Fruit fly (Drosophila melanogaster) whole organism, larva: Measurements from ENCODE around the gene Fic.
A peak's percentile ranks its signal among the peaks of the same experiment; 100 is the strongest.

ENCODE experiments used
- noc ChIP-seq: fragments of 200-800 bp; sonication (Bioruptor generic); optimal IDR thresholded peaks from 3 replicates; lab custom pipeline; 2019; ENCODE audit warnings: missing biosample characterization, mild to moderate bottlenecking, missing genetic modification characterization, moderate library complexity

Gene Fic

DNA sequence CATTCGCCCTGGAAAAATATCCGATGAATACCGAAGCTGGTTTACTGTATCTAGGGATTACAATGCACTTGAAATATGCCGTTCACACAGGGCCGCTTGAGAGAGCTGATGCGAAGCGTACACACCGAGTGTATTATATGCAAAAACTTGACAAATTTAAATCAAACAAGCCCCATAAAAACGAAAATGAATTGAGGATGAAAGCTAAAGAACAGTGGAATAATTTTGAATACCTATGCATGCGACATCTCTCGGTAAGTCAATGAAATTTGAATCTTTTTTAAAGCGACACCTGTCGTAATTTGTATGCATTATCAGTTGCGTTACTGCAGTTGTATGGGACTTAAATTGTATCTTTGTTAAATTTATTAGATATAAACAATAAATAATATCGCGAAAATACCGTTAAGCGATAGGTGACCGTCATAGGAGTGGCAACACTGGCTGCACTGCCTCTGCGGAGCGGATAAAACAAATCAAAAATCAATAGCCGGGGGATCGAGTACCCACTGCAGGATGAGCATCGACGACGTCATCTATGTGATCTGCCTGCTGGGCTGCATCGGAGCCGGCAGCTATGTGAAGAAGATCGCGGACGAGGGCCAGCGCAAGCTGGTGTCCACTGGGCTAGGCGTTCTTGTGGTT is 31.9 kb downstream of the Fic start, which contains the start of gene frj:
TSS of gene frj (plus strand) at position 98 of the 645 bp plus-strand sequence.
- no peak for TF ChIP-seq noc

dm6 chr2L:6457583-6457982 is 33.4 kb downstream of the Fic start:
- TF ChIP-seq noc: no peak

DNA sequence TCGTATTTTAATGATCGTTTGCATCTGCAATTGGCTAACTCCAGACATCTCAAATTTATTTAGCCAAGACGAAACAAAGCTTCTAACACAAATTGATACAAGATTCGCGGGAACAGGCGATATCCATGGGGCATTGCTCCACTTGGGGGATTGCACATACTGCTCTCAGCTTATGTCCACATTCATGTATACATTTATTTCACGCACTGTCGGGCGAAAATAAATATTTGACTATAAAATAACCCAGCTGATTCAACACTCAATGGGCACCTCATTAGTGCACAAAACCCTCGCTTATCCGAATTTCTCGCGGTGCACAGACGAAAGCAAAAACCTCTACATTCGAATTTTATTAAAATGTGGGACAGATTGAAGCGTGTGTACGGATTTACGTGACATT is 37.4 kb downstream of the Fic start:
- peak; percentile 38 for TF ChIP-seq noc

dm6 chr2L:6462259-6462658 is 38.1 kb downstream of the Fic start:
- no peak for TF ChIP-seq noc

DNA sequence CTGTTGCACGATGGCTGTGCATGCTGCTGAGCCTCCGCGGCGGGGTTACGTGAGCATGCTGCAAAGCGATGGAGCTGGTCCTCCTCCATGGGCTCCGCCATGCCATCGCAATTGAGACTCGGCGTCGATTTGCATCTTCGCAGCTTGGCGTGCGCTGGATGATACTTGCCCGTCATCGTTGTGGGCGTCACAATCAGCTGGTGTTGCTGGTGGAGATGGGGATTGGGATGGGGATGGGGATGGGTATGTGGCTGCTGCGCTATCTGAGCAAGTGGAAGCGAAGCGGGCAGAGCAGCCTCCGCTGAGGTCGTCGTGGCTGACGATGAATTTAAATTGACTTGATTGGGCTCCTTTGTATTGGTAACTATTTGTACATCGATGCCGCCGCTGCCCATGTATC is 39.3 kb downstream of the Fic start:
- no peak for TF ChIP-seq noc

DNA sequence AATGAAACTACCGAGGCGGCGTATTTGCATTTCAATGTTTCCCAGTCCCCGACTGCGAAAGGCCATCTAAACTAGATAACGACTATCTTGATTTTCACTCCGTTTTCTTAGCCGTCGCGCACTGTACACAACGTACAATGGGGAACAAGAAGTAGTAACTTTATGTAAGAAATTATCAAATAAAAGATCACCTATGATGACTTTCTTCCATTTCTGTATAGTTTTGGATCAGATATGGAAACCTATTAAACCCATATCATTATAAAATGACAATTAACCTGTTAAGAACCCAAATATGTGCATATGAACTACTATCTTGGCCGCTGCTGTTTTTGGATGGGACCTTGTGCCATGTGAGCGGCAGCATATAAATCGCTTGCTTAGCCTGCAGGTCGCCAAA is 40.1 kb downstream of the Fic start:
- TF ChIP-seq noc: no peak

DNA sequence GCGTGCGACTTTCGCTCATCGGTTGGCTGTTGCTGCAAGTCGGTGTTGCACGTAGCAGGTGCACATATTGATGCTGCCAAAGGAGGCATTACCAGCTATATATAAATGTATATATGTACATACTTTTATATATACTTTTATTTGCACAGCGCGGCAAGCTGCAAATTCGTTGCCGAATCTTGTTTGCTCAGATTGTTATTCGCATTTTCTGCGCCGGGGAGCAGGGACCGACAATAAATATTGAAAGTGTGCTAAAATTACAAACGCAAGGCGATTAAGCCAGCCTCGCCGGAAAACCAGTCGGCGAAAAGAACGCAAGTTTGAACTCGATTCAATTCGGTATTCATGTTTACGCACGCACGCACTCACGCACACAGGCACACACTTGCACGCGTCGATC is 40.6 kb downstream of the Fic start:
- TF ChIP-seq noc: no peak

DNA sequence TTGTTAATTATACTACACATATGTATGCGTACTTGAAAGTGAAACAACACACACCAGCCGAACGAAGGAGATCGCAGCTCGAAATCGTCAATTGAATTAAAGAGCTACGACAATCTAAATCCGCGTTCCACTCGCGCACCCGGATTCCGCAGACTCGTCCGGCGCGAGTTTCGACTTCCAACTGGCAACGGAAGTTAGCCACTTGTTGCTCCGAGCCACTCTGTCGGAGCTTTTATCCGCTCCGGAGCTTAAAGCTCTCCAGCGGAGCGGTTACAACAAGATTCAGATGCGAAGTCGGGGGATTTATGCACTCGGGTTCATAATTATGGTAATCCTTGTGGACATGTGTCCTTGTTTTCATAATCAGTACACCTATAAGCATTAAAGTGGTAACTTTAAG is 41.4 kb downstream of the Fic start, which contains the start of gene Rchy1:
TSS of gene Rchy1 (minus strand) at position 173 of the 400 bp plus-strand sequence.
- TF ChIP-seq noc: no peak

DNA sequence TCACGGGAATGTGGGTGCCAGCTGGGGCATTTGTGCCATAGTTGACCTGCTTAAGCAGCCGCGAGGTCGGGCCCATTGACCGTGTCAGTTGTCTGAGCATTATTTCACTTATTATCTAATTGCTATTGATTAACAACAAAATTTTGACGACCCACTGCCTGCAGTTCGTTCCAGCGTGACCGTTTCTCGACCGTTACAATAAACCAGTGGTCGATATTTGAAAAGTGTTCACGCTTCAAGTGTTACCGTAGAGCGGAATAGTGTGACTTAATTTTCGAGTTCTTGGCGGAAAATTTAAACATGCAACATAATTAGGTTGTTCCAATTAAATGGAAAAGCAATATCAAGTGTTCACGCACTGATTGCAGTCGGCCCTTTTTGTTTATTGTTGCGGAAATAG is 43.4 kb downstream of the Fic start, which contains the start of gene HemK1:
TSS of gene HemK1 (minus strand) at position 190 of the 400 bp plus-strand sequence.
- TF ChIP-seq noc: no peak

dm6 chr2L:6470100-6470644 is 46.0 kb downstream of the Fic start:
- no peak for TF ChIP-seq noc

DNA sequence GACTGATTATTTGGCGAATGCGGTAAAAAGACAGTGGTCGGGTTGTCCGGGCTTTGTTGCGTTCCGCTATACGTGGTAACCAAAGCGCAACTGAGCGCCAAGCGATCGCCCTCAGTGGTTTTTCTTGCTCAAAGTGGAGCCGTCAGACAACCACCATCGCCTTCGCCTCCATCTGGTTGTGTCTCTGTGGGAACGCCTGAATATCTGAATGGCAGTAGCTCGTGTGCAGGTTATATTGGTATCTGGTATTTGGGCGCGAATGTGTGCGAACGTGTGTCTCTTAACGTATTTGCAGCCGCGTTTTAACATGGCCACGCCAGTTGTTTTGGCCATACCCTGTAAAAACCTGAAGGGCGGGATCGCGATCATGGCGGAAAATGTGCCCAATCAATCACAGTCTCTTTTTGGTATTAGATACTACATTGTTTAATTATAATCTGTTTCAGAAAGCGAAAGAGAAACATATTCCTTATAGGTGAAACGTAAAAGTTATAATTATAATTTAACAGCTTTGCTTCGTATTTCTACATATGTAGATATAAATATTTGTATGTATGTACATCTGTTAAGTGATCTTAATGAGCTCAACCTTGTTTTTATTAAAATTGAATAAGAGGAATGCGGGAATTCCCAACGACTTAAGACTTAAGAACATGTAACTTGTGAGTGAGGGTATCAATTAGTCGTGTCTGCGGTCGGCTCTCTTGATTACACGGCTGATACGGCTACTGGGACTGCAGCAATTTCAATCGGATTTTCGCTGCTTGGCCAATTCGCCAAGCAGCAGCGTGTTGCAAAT is 48.0 kb downstream of the Fic start:
- peak; percentile 60 for TF ChIP-seq noc

DNA sequence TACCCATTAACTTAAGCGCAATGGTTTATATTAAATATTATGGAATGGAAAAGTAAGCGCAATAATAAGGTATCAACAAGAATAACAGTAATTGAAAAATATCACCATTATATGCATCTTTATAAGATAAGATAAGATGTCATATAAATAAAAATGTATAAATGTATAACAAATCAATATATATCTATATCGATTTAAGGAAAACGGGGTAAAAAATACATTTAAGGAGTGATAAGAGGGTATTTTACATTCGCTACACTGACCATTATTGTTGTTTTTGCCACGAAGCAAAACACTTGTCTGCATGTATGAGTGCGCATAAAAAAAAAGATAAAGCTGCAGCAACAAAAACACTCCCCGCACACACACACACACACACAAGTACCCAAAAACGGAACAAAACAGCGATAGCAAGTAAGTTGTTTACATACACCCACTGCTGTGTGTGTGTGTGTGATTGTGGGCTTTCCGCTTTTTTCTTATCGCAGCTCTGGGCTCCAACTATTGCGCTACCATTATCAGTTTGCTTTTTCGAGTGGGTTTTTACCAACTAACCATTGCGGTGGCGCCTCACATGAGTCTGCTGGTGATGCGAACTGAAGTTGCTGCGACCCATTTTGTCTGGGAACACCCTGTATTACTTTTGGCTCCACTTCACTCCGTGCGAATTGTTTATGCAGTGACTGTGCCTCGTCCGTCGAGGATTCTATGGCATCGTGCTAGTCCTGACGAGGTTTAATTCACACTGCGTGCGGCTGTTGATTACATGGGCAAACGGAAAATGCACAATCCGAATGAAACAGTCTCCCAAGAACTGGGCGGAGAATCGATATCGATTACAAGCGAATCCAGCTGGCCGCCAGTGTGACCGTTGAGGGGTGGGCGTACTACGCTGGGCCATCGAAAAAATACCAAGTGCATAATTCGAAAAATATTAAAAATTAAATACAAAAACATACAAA is 49.2 kb downstream of the Fic start, which contains the start of gene mmy:
TSS of gene mmy (minus strand) at position 829 of the 962 bp plus-strand sequence.
- peak; percentile 73 for TF ChIP-seq noc

DNA sequence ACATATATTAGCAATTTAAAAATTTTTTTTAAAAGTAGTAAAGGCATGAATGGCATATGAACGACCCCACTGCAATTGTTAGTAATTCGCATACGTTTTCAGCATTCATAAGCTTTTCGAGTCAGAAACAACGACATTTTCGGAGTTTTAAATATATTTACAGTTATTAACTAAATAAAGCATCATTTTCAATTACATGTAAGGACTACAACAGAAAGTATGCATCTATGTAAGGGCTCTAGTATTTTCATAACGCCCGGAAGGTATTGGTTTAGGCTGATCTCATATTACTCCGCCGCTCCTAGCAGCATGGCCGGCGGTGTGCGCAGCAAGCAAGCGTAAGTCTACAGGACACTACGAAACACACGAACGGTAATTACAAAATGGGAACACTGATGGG is 50.2 kb downstream of the Fic start:
- TF ChIP-seq noc: no peak

DNA sequence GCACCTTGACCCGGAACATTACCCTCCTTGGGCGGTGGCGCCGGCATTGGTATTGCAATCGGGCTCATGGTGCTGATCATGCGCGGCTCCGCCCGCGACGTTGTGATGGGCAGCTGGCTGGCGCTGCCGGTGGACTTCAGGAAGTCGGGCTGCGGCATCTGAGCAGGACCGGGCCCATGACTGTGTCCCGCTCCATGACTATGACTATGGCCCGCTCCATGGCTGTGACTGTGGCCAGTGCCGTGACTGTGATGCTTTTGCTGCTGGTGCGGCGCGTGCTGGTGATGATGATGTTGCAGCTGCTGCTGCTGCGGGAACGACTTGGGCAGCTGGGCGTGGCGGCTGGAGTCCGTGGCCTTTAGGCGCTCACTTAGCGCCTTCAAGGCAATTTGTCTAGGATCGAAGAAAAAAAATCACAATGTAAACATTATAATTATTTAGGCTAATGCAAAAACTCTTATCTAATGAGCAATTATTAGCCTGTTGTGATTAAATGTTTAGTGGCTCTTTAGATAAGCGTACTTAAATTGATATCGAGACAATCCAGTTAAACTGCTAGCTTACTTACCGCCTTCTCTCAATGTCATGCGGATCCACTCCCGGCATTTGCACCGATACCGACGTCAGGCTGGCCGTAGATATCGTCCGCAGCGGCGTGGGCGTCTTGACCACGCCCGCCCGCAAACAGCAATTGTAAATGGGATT is 50.9 kb downstream of the Fic start:
- TF ChIP-seq noc: peak; percentile 9
